Fruit fly (Drosophila melanogaster) whole organism, pupa: ENCODE data around the gene msl-1.

ENCODE experiments used
- CG10348 ChIP-seq: fragments of 200-800 bp; sonication (Bioruptor generic); IDR thresholded peaks from 2 replicates; pipeline ENCODE4 v1.3.6; 2022; ENCODE audit warnings: missing biosample characterization, missing genetic modification characterization
- CG12605 ChIP-seq: fragments of 200-800 bp; sonication (Bioruptor generic); IDR thresholded peaks from 2 replicates; pipeline ENCODE4 v1.3.6; 2022; ENCODE audit warnings: missing biosample characterization, missing genetic modification characterization
- CG13204 ChIP-seq: fragments of 200-800 bp; sonication (Bioruptor generic); optimal IDR thresholded peaks from 2 replicates; lab custom pipeline; 2018; ENCODE audit warnings: missing biosample characterization, mild to moderate bottlenecking, missing genetic modification characterization, moderate library complexity
- CG14655 ChIP-seq: fragments of 200-800 bp; sonication (Bioruptor generic); optimal IDR thresholded peaks from 3 replicates; lab custom pipeline; 2017; ENCODE audit warnings: mild to moderate bottlenecking, missing biosample characterization, missing genetic modification reagents, missing genetic modification characterization
- CG15710 ChIP-seq: fragments of 200-800 bp; sonication (Bioruptor generic); optimal IDR thresholded peaks from 2 replicates; lab custom pipeline; 2018; ENCODE audit warnings: missing biosample characterization, mild to moderate bottlenecking, missing genetic modification characterization, moderate library complexity
- CG17806 ChIP-seq: fragments of 200-800 bp; sonication (Bioruptor generic); optimal IDR thresholded peaks from 2 replicates; lab custom pipeline; 2018; ENCODE audit warnings: missing biosample characterization, mild to moderate bottlenecking, missing genetic modification characterization, moderate library complexity
- CG32121 ChIP-seq: fragments of 200-800 bp; sonication (Bioruptor generic); IDR thresholded peaks from 2 replicates; pipeline ENCODE4 v1.3.6; 2022; ENCODE audit warnings: missing biosample characterization, missing genetic modification characterization
- CG34367 ChIP-seq: fragments of 200-800 bp; sonication (Bioruptor generic); optimal IDR thresholded peaks from 2 replicates; lab custom pipeline; 2018; ENCODE audit warnings: missing biosample characterization, mild to moderate bottlenecking, missing genetic modification characterization
- CG4496 ChIP-seq: fragments of 200-800 bp; sonication (Bioruptor generic); IDR thresholded peaks from 3 replicates; pipeline ENCODE4 v1.3.6; 2022; ENCODE audit warnings: missing biosample characterization, missing genetic modification characterization
- CG8159 ChIP-seq: fragments of 200-800 bp; sonication (Bioruptor generic); optimal IDR thresholded peaks from 3 replicates; lab custom pipeline; 2018; ENCODE audit warnings: missing biosample characterization, mild to moderate bottlenecking, missing genetic modification characterization, moderate library complexity
- CG8301 ChIP-seq: fragments of 200-800 bp; sonication (Bioruptor generic); optimal IDR thresholded peaks from 2 replicates; lab custom pipeline; 2018; ENCODE audit warnings: missing biosample characterization, mild to moderate bottlenecking, missing genetic modification characterization
- CG9948 ChIP-seq: fragments of 200-800 bp; sonication (Bioruptor generic); optimal IDR thresholded peaks from 2 replicates; lab custom pipeline; 2018; ENCODE audit warnings: missing biosample characterization, mild to moderate bottlenecking, missing genetic modification characterization, moderate library complexity
- D1 ChIP-seq: fragments of 200-800 bp; sonication (Bioruptor generic); optimal IDR thresholded peaks from 2 replicates; lab custom pipeline; 2018; ENCODE audit warnings: missing biosample characterization, mild to moderate bottlenecking, missing genetic modification characterization, moderate library complexity
- EcR ChIP-seq: fragments of 200-800 bp; sonication (Bioruptor generic); optimal IDR thresholded peaks from 3 replicates; lab custom pipeline; 2019; ENCODE audit warnings: missing biosample characterization, missing genetic modification characterization, mild to moderate bottlenecking, moderate library complexity, missing genetic modification reagents
- Ets98B ChIP-seq: fragments of 200-800 bp; sonication (Bioruptor generic); IDR thresholded peaks from 2 replicates; pipeline ENCODE4 v1.3.6; 2022; ENCODE audit warnings: missing biosample characterization, missing genetic modification characterization
- Pif1A ChIP-seq: fragments of 200-800 bp; sonication (Bioruptor generic); optimal IDR thresholded peaks from 3 replicates; lab custom pipeline; 2016; ENCODE audit warnings: missing biosample characterization, missing genetic modification characterization
- Pif1B ChIP-seq: fragments of 200-800 bp; sonication (Bioruptor generic); optimal IDR thresholded peaks from 3 replicates; lab custom pipeline; 2016; ENCODE audit warnings: missing biosample characterization, missing genetic modification characterization
- Snoo ChIP-seq: fragments of 200-800 bp; sonication (Bioruptor generic); optimal IDR thresholded peaks from 3 replicates; lab custom pipeline; 2017; ENCODE audit warnings: missing biosample characterization, mild to moderate bottlenecking, missing genetic modification characterization, inconsistent platforms
- fd96Ca ChIP-seq: fragments of 200-800 bp; sonication (Bioruptor generic); IDR thresholded peaks from 3 replicates; pipeline ENCODE4 v1.3.6; 2022; ENCODE audit warnings: missing biosample characterization, missing genetic modification characterization
- gl ChIP-seq: fragments of 200-800 bp; sonication (Bioruptor generic); optimal IDR thresholded peaks from 2 replicates; lab custom pipeline; 2018; ENCODE audit warnings: missing biosample characterization, mild to moderate bottlenecking, missing genetic modification characterization
- rn ChIP-seq: fragments of 200-800 bp; sonication (Bioruptor generic); IDR thresholded peaks from 2 replicates; pipeline ENCODE4 v1.3.6; 2022; ENCODE audit warnings: missing biosample characterization, missing genetic modification characterization

The msl-1 gene

dm6 chr2L:18688646-18689296 is at the start of gene msl-1:
Gene msl-1 (minus strand): TSS chr2L:18688800.
- TF ChIP-seq CG9948 (no peak), CG4496 (GFP tag; lab: Robert Waterston, UW) (0 out of 3 replicates have a peak, but pooled peaks have one; percentile 19), fd96Ca (GFP tag; lab: Robert Waterston, UW) (0 out of 3 replicates have a peak, but pooled peaks have one; percentile 33), CG10348 (GFP tag; lab: Robert Waterston, UW) (peak; percentile 13; the same call in 1 of the 2 replicates), rn (no peak)

dm6 chr2L:18737239-18737638 is 48.6 kb upstream of the msl-1 start:
- TF ChIP-seq CG8159 (tag; lab: Kevin White, UChicago) (no peak), CG4496 (GFP tag; lab: Robert Waterston, UW) (no peak), CG13204 (GFP tag; lab: Kevin White, UChicago) (no peak), CG9948 (no peak), CG32121 (GFP tag; lab: Robert Waterston, UW) (0 out of 2 replicates have a peak, but pooled peaks have one; percentile 38), fd96Ca (GFP tag; lab: Robert Waterston, UW) (no peak), CG14655 (no peak)

dm6 chr2L:18735553-18736167 is 47.1 kb upstream of the msl-1 start:
- TF ChIP-seq fd96Ca (GFP tag; lab: Robert Waterston, UW) (0 out of 3 replicates have a peak, but pooled peaks have one; percentile 33), CG13204 (GFP tag; lab: Kevin White, UChicago) (peak; percentile 45), CG4496 (GFP tag; lab: Robert Waterston, UW) (0 out of 3 replicates have a peak, but pooled peaks have one; percentile 32), CG12605 (GFP tag; lab: Robert Waterston, UW) (peak; percentile 10; the same call in 1 of the 2 replicates), Snoo (tag; lab: Kevin White, UChicago) (no peak), CG10348 (GFP tag; lab: Robert Waterston, UW) (0 out of 2 replicates have a peak, but pooled peaks have one; percentile 35), CG32121 (GFP tag; lab: Robert Waterston, UW) (peak; percentile 7; the same call in 1 of the 2 replicates), EcR (GFP tag; lab: Kevin White, UChicago) (no peak)

dm6 chr2L:18732760-18733530 is 44.3 kb upstream of the msl-1 start:
- TF ChIP-seq CG8301 (tag; lab: Kevin White, UChicago) (peak; percentile 7), CG12605 (GFP tag; lab: Robert Waterston, UW) (peak; percentile 28; the same call in 1 of the 2 replicates), CG32121 (GFP tag; lab: Robert Waterston, UW) (no peak), gl (no peak), Pif1B (GFP tag; lab: Kevin White, UChicago) (no peak), EcR (GFP tag; lab: Kevin White, UChicago) (no peak), CG14655 (peak; percentile 46), CG10348 (GFP tag; lab: Robert Waterston, UW) (peak; percentile 19; the same call in 1 of the 2 replicates), CG9948 (no peak), CG34367 (tag; lab: Kevin White, UChicago) (no peak), CG13204 (GFP tag; lab: Kevin White, UChicago) (peak; percentile 97), Ets98B (GFP tag; lab: Robert Waterston, UW) (no peak; the same call in 1 of the 2 replicates), rn (no peak), CG8159 (tag; lab: Kevin White, UChicago) (no peak), D1 (no peak), CG15710 (no peak), fd96Ca (GFP tag; lab: Robert Waterston, UW) (peak; percentile 11; the same call in 1 of the 3 replicates), CG17806 (tag; lab: Kevin White, UChicago) (no peak), Snoo (tag; lab: Kevin White, UChicago) (no peak), Pif1A (peak; percentile 38), CG4496 (GFP tag; lab: Robert Waterston, UW) (peak; percentile 91)
- TF ChIP-seq, all 21 proteins: peak for 8

dm6 chr2L:18732291-18732690 is 43.7 kb upstream of the msl-1 start, which contains the start of gene CG10348:
Gene CG10348 (minus strand): TSS chr2L:18732524.
- TF ChIP-seq CG13204 (GFP tag; lab: Kevin White, UChicago): no peak
- TF ChIP-seq EcR (GFP tag; lab: Kevin White, UChicago): no peak
- no peak for TF ChIP-seq Ets98B (GFP tag; lab: Robert Waterston, UW)
- TF ChIP-seq CG8301 (tag; lab: Kevin White, UChicago): no peak
- TF ChIP-seq Snoo (tag; lab: Kevin White, UChicago): no peak
- TF ChIP-seq rn: no peak
- no peak for TF ChIP-seq CG14655
- TF ChIP-seq gl: no peak
- TF ChIP-seq CG4496 (GFP tag; lab: Robert Waterston, UW): no peak
- no peak for TF ChIP-seq CG10348 (GFP tag; lab: Robert Waterston, UW)
- TF ChIP-seq D1: no peak
- TF ChIP-seq CG17806 (tag; lab: Kevin White, UChicago): no peak
- no peak for TF ChIP-seq CG32121 (GFP tag; lab: Robert Waterston, UW)
- TF ChIP-seq Pif1A: no peak
- no peak for TF ChIP-seq CG9948
- TF ChIP-seq CG12605 (GFP tag; lab: Robert Waterston, UW): no peak
- TF ChIP-seq CG15710: no peak
- TF ChIP-seq fd96Ca (GFP tag; lab: Robert Waterston, UW): no peak
- no peak for TF ChIP-seq Pif1B (GFP tag; lab: Kevin White, UChicago)
- no peak for TF ChIP-seq CG8159 (tag; lab: Kevin White, UChicago)
